Worm (Caenorhabditis elegans) whole organism, late embryonic: ENCODE measurements around the gene dnj-17.

Experiments
- K02D7.2 ChIP-seq: sonication (generic microtip); optimal IDR thresholded peaks from 2 replicates; lab custom pipeline; 2017; ENCODE audit warnings: mild to moderate bottlenecking, missing genetic modification characterization, missing compliant biosample characterization
- ahr-1 ChIP-seq: sonication (generic microtip); optimal IDR thresholded peaks from 2 replicates; lab custom pipeline; 2016; ENCODE audit warnings: missing genetic modification characterization, missing compliant biosample characterization
- ceh-19 ChIP-seq: fragments of 200-800 bp; sonication (Bioruptor generic); optimal IDR thresholded peaks from 2 replicates; lab custom pipeline; 2018; ENCODE audit warnings: mild to moderate bottlenecking, missing genetic modification characterization, missing compliant biosample characterization
- ceh-2 ChIP-seq: sonication (generic microtip); optimal IDR thresholded peaks from 2 replicates; lab custom pipeline; 2016; ENCODE audit warnings: missing genotype, missing genetic modification characterization, missing compliant biosample characterization
- che-1 ChIP-seq: sonication (generic microtip); optimal IDR thresholded peaks from 2 replicates; lab custom pipeline; 2016; ENCODE audit warnings: mild to moderate bottlenecking, missing genetic modification characterization, missing compliant biosample characterization
- dmd-4 ChIP-seq: sonication (generic microtip); optimal IDR thresholded peaks from 2 replicates; lab custom pipeline; 2016; ENCODE audit warnings: borderline replicate concordance, missing genetic modification characterization, missing compliant biosample characterization
- elt-4 ChIP-seq: sonication (generic microtip); optimal IDR thresholded peaks from 2 replicates; lab custom pipeline; 2016; ENCODE audit warnings: missing genetic modification characterization, missing compliant biosample characterization
- fkh-10 ChIP-seq: fragments of 150-350 bp; optimal IDR thresholded peaks from 2 replicates; lab custom pipeline; 2014; ENCODE audit warnings: missing biosample characterization, missing genetic modification reagents, missing genetic modification characterization
- hlh-30 ChIP-seq: sonication (generic microtip); optimal IDR thresholded peaks from 2 replicates; lab custom pipeline; 2017; ENCODE audit warnings: antibody characterized with exemption, missing genetic modification characterization, missing compliant biosample characterization; ENCODE audit not compliant: insufficient read depth
- lim-6 ChIP-seq: sonication (generic microtip); optimal IDR thresholded peaks from 2 replicates; lab custom pipeline; 2016; ENCODE audit warnings: missing genetic modification characterization, missing compliant biosample characterization
- lin-11 ChIP-seq: fragments of 200-800 bp; sonication (Bioruptor generic); optimal IDR thresholded peaks from 2 replicates; lab custom pipeline; 2018; ENCODE audit warnings: mild to moderate bottlenecking, missing genetic modification characterization, missing compliant biosample characterization
- odd-2 ChIP-seq: sonication (generic microtip); optimal IDR thresholded peaks from 2 replicates; lab custom pipeline; 2017; ENCODE audit warnings: antibody characterized with exemption, mild to moderate bottlenecking, missing genetic modification characterization, missing compliant biosample characterization
- pha-4 ChIP-seq: fragments of 150-350 bp; optimal IDR thresholded peaks from 2 replicates; lab custom pipeline; 2018; ENCODE audit warnings: missing biosample characterization, missing genetic modification reagents, missing genetic modification characterization
- unc-86 ChIP-seq: sonication (generic microtip); optimal IDR thresholded peaks from 2 replicates; lab custom pipeline; 2016; ENCODE audit warnings: missing genetic modification characterization, missing compliant biosample characterization

ce11 chrIII:13343562-13344139 lies 49.5 kb downstream of the dnj-17 start:
- TF ChIP-seq unc-86 (no peak), K02D7.2 (no peak), hlh-30 (no peak), pha-4 (tag; lab: Kevin White, UChicago) (no peak), fkh-10 (GFP tag; lab: Kevin White, UChicago) (no peak), ceh-2 (tag; lab: Kevin White, UChicago) (no peak), che-1 (tag; lab: Kevin White, UChicago) (no peak), lin-11 (tag; lab: Kevin White, UChicago) (no peak), ahr-1 (tag; lab: Kevin White, UChicago) (no peak), lim-6 (no peak), ceh-19 (GFP tag; lab: Kevin White, UChicago) (no peak), odd-2 (tag; lab: Kevin White, UChicago) (no peak), elt-4 (tag; lab: Kevin White, UChicago) (no peak), dmd-4 (no peak)
